Fruit fly (Drosophila melanogaster) whole organism, wandering third instar larva: ENCODE data around the gene CG44006.
A peak's percentile ranks its signal among the peaks of the same experiment; 100 is the strongest.

Experiments used
- CG32264 ChIP-seq: fragments of 200-800 bp; sonication (Bioruptor generic); optimal IDR thresholded peaks from 2 replicates; lab custom pipeline; 2016; ENCODE audit warnings: missing biosample characterization, missing genetic modification characterization
- CrebA ChIP-seq: fragments of 200-800 bp; sonication (Bioruptor generic); optimal IDR thresholded peaks from 2 replicates; lab custom pipeline; 2016; ENCODE audit warnings: missing biosample characterization, mild to moderate bottlenecking, missing genetic modification characterization, borderline replicate concordance
- Dfd ChIP-seq: fragments of >200 bp; optimal IDR thresholded peaks from 2 replicates; lab custom pipeline; 2017; ENCODE audit warnings: missing biosample characterization, missing genetic modification characterization
- Dif ChIP-seq: fragments of 200-275, 200-300 bp; sonication (Bioruptor generic); optimal IDR thresholded peaks from 2 replicates; lab custom pipeline; 2018; ENCODE audit warnings: missing biosample characterization, missing genetic modification characterization; ENCODE audit not compliant: partially characterized antibody
- GATAd ChIP-seq: sonication (Bioruptor generic); optimal IDR thresholded peaks from 2 replicates; lab custom pipeline; 2016; ENCODE audit warnings: missing biosample characterization, missing genetic modification characterization
- Hnf4 ChIP-seq: fragments of 200-800 bp; sonication (Bioruptor generic); optimal IDR thresholded peaks from 2 replicates; lab custom pipeline; 2016; ENCODE audit warnings: missing biosample characterization, mild to moderate bottlenecking, missing genetic modification characterization
- Hr78 ChIP-seq: fragments of >200 bp; optimal IDR thresholded peaks from 2 replicates; lab custom pipeline; 2017; ENCODE audit warnings: missing biosample characterization, missing genetic modification characterization
- Hr83 ChIP-seq: fragments of 200-300 bp; sonication (Bioruptor generic); optimal IDR thresholded peaks from 2 replicates; lab custom pipeline; 2016; ENCODE audit warnings: missing biosample characterization, mild to moderate bottlenecking, missing genetic modification characterization, moderate library complexity; ENCODE audit not compliant: poor library complexity, severe bottlenecking
- Jra ChIP-seq: sonication (Bioruptor generic); optimal IDR thresholded peaks from 2 replicates; lab custom pipeline; 2016; ENCODE audit warnings: missing biosample characterization, missing genetic modification characterization
- Rel ChIP-seq, 2 experiments: fragments of 200-800 bp; sonication (Bioruptor generic) in 1 of 2; optimal IDR thresholded peaks; 2 replicates in 1 of 2; 3 replicates in 1 of 2; lab custom pipeline; 2016 to 2019; ENCODE audit warnings: mild to moderate bottlenecking in 2 of 2, missing biosample characterization in 2 of 2, missing genetic modification characterization in 2 of 2, moderate library complexity in 1 of 2
- Sp1 ChIP-seq: fragments of 200-800 bp; sonication (Bioruptor generic); optimal IDR thresholded peaks from 3 replicates; lab custom pipeline; 2019; ENCODE audit warnings: missing biosample characterization, mild to moderate bottlenecking, missing genetic modification characterization, moderate library complexity
- br ChIP-seq: fragments of 200-800 bp; sonication (Bioruptor generic); optimal IDR thresholded peaks from 2 replicates; lab custom pipeline; 2016; ENCODE audit warnings: missing biosample characterization, missing genetic modification characterization
- dl ChIP-seq, 2 experiments: fragments of 175-275, 200-275 bp in 1 of 2; fragments of 200-275 bp in 1 of 2; sonication (Bioruptor generic); optimal IDR thresholded peaks; lab custom pipeline; 2018; ENCODE audit warnings: mild to moderate bottlenecking in 2 of 2, missing biosample characterization in 2 of 2, missing genetic modification characterization in 2 of 2, moderate library complexity in 2 of 2; ENCODE audit not compliant: partially characterized antibody in 2 of 2, insufficient read depth in 1 of 2
- dmrt93B ChIP-seq: fragments of 200-800 bp; sonication (Bioruptor generic); optimal IDR thresholded peaks from 2 replicates; lab custom pipeline; 2018; ENCODE audit warnings: missing biosample characterization, mild to moderate bottlenecking, missing genetic modification characterization
- ey ChIP-seq: fragments of 200-800 bp; sonication (Bioruptor generic); optimal IDR thresholded peaks from 2 replicates; lab custom pipeline; 2016; ENCODE audit warnings: missing biosample characterization, missing genetic modification characterization
- foxo ChIP-seq, 2 experiments: fragments of 200-800 bp; sonication (Bioruptor generic); optimal IDR thresholded peaks; 2 replicates in 1 of 2; 3 replicates in 1 of 2; lab custom pipeline; 2016 to 2017; ENCODE audit warnings: missing biosample characterization in 2 of 2, missing genetic modification characterization in 2 of 2
- fru ChIP-seq: fragments of 200-800 bp; sonication (Bioruptor generic); optimal IDR thresholded peaks from 3 replicates; lab custom pipeline; 2016; ENCODE audit warnings: missing biosample characterization, mild to moderate bottlenecking, missing genetic modification characterization
- h ChIP-seq: fragments of 200-800 bp; sonication (Bioruptor generic); optimal IDR thresholded peaks from 3 replicates; lab custom pipeline; 2016; ENCODE audit warnings: missing biosample characterization, mild to moderate bottlenecking, missing genetic modification characterization
- lola ChIP-seq: fragments of >200 bp; optimal IDR thresholded peaks from 2 replicates; lab custom pipeline; 2017; ENCODE audit warnings: missing biosample characterization, missing genetic modification characterization
- pan ChIP-seq: fragments of >200 bp; optimal IDR thresholded peaks from 2 replicates; lab custom pipeline; 2017
- psq ChIP-seq: fragments of 200-800 bp; sonication (Bioruptor generic); optimal IDR thresholded peaks from 3 replicates; lab custom pipeline; 2017; ENCODE audit warnings: missing biosample characterization, mild to moderate bottlenecking, missing genetic modification characterization, moderate library complexity
- rgr ChIP-seq: fragments of 200-800 bp; sonication (Bioruptor generic); optimal IDR thresholded peaks from 3 replicates; lab custom pipeline; 2016; ENCODE audit warnings: missing biosample characterization, mild to moderate bottlenecking, missing genetic modification characterization
- sage ChIP-seq: fragments of 200-800 bp; sonication (Bioruptor generic); optimal IDR thresholded peaks from 2 replicates; lab custom pipeline; 2016; ENCODE audit warnings: missing biosample characterization, mild to moderate bottlenecking, missing genetic modification characterization
- sv ChIP-seq: fragments of 200-800 bp; sonication (Bioruptor generic); optimal IDR thresholded peaks from 3 replicates; lab custom pipeline; 2016; ENCODE audit warnings: missing biosample characterization, missing genetic modification characterization
- usp ChIP-seq: fragments of >200 bp; optimal IDR thresholded peaks from 2 replicates; lab custom pipeline; 2017; ENCODE audit warnings: missing biosample characterization, missing genetic modification characterization
- woc ChIP-seq: sonication (Bioruptor generic); optimal IDR thresholded peaks from 2 replicates; lab custom pipeline; 2016; ENCODE audit warnings: missing biosample characterization, mild to moderate bottlenecking, missing genetic modification characterization

Gene CG44006

dm6 chr3L:18061713-18062365, 8.1 kb downstream of the CG44006 start:
- no peak for TF ChIP-seq Hr83 (GFP tag; lab: Kevin White, UChicago)
- TF ChIP-seq dmrt93B (GFP tag; lab: Kevin White, UChicago): no peak
- TF ChIP-seq fru (GFP tag; lab: Kevin White, UChicago): no peak
- TF ChIP-seq lola (GFP tag; lab: Kevin White, UChicago): no peak
- peak; percentile 15 for TF ChIP-seq h (GFP tag; lab: Kevin White, UChicago)
- no peak for TF ChIP-seq Hr78 (GFP tag; lab: Kevin White, UChicago)
- no peak for TF ChIP-seq usp
- TF ChIP-seq Sp1 (GFP tag; lab: Kevin White, UChicago): peak; percentile 31
- TF ChIP-seq dl (GFP tag; optimal IDR thresholded peaks at IDR 0.05; lab: Kevin White, UChicago; ENCODE audit: insufficient read depth in 1 of 2, partially characterized antibody in 2 of 2): peak; percentile 50 to 59
- TF ChIP-seq woc (GFP tag; lab: Kevin White, UChicago): no peak
- peak; percentile 73 for TF ChIP-seq CrebA (GFP tag; lab: Kevin White, UChicago)
- peak; percentile 35 for TF ChIP-seq Hnf4 (GFP tag; lab: Kevin White, UChicago)
- peak; percentile 14 for TF ChIP-seq rgr (GFP tag; lab: Kevin White, UChicago)
- peak; percentile 20 for TF ChIP-seq sage (GFP tag; lab: Kevin White, UChicago)
- peak; percentile 83 for TF ChIP-seq psq
- TF ChIP-seq foxo (GFP tag; optimal IDR thresholded peaks at IDR 0.05; lab: Kevin White, UChicago): peak in 1 of 2 experiments; percentile 14
- no peak for TF ChIP-seq Rel (GFP tag; optimal IDR thresholded peaks at IDR 0.05; lab: Kevin White, UChicago)
- TF ChIP-seq Rel (tag; optimal IDR thresholded peaks at IDR 0.05; lab: Kevin White, UChicago): peak; percentile 9
- TF ChIP-seq Dif (GFP tag; lab: Kevin White, UChicago): peak; percentile 80

- TF ChIP-seq Hr83 (GFP tag; lab: Kevin White, UChicago): no peak
- TF ChIP-seq foxo (GFP tag; optimal IDR thresholded peaks at IDR 0.05; lab: Kevin White, UChicago): no peak
- TF ChIP-seq Dfd (GFP tag; lab: Kevin White, UChicago): no peak
- TF ChIP-seq woc (GFP tag; lab: Kevin White, UChicago): no peak
- no peak for TF ChIP-seq ey (GFP tag; lab: Kevin White, UChicago)
- TF ChIP-seq pan (lab: Kevin White, UChicago): no peak
- no peak for TF ChIP-seq fru (GFP tag; lab: Kevin White, UChicago)
- TF ChIP-seq h (GFP tag; lab: Kevin White, UChicago): no peak
- TF ChIP-seq CG32264 (GFP tag; lab: Kevin White, UChicago): no peak
Observed at dm6 chr3L:18061240-18061639, 8.7 kb downstream of the CG44006 start.

dm6 chr3L:18057752-18058518, 12.0 kb downstream of the CG44006 start:
- no peak for TF ChIP-seq Jra
- peak; percentile 9 for TF ChIP-seq rgr (GFP tag; lab: Kevin White, UChicago)
- no peak for TF ChIP-seq CrebA (GFP tag; lab: Kevin White, UChicago)
- no peak for TF ChIP-seq Hr83 (GFP tag; lab: Kevin White, UChicago)
- no peak for TF ChIP-seq Rel (GFP tag; optimal IDR thresholded peaks at IDR 0.05; lab: Kevin White, UChicago)
- TF ChIP-seq Rel (tag; optimal IDR thresholded peaks at IDR 0.05; lab: Kevin White, UChicago): no peak
- TF ChIP-seq h (GFP tag; lab: Kevin White, UChicago): no peak
- TF ChIP-seq Dfd (GFP tag; lab: Kevin White, UChicago): peak; percentile 73
- no peak for TF ChIP-seq foxo (GFP tag; optimal IDR thresholded peaks at IDR 0.05; lab: Kevin White, UChicago)
- no peak for TF ChIP-seq psq
- TF ChIP-seq fru (GFP tag; lab: Kevin White, UChicago): no peak
- no peak for TF ChIP-seq CG32264 (GFP tag; lab: Kevin White, UChicago)
- TF ChIP-seq woc (GFP tag; lab: Kevin White, UChicago): no peak
- no peak for TF ChIP-seq GATAd

- TF ChIP-seq sv (GFP tag; lab: Kevin White, UChicago) (no peak), rgr (GFP tag; lab: Kevin White, UChicago) (peak; percentile 22), h (GFP tag; lab: Kevin White, UChicago) (peak; percentile 27), br (peak; percentile 13)
Observed at dm6 chr3L:18057033-18057432, 12.9 kb downstream of the CG44006 start.
